Worm (Caenorhabditis elegans): Measurements from ENCODE around the gene T28C12.1.

- TF ChIP-seq ama-1 (optimal IDR thresholded peaks at IDR 0.05) (no peak), tbx-11 (GFP tag; IDR thresholded peaks at IDR 0.05) (no peak), B0310.2 (tag; optimal IDR thresholded peaks at IDR 0.05) (no peak)
Measured at ce11 chrV:6302465-6302864, 29.2 kb upstream of the T28C12.1 start.
